Worm (Caenorhabditis elegans) whole organism, mixed stage, embryonic: Measurements from ENCODE around the gene rga-1.
A peak's percentile ranks its signal among the peaks of the same experiment; 100 is the strongest.

Experiments
- elt-3 ChIP-seq: fragments of 150-350 bp; optimal IDR thresholded peaks from 2 replicates; lab custom pipeline; 2014; ENCODE audit warnings: missing biosample characterization, missing genetic modification characterization
- nhr-237 ChIP-seq: fragments of 150-350 bp; optimal IDR thresholded peaks from 2 replicates; lab custom pipeline; 2014; ENCODE audit warnings: missing biosample characterization, missing genetic modification characterization
- pha-4 ChIP-seq: fragments of 150-350 bp; optimal IDR thresholded peaks from 2 replicates; lab custom pipeline; 2018; ENCODE audit warnings: missing biosample characterization, missing genetic modification reagents, missing genetic modification characterization
- sptf-1 ChIP-seq: sonication (generic microtip); optimal IDR thresholded peaks from 2 replicates; lab custom pipeline; 2017; ENCODE audit warnings: mild to moderate bottlenecking, missing genetic modification characterization, moderate library complexity, missing compliant biosample characterization
- unc-120 ChIP-seq: sonication (generic microtip); optimal IDR thresholded peaks from 2 replicates; lab custom pipeline; 2017; ENCODE audit warnings: missing genetic modification characterization, missing compliant biosample characterization; ENCODE audit not compliant: poor library complexity, severe bottlenecking
- unc-39 ChIP-seq: fragments of 150-350 bp; optimal IDR thresholded peaks from 2 replicates; lab custom pipeline; 2014; ENCODE audit warnings: missing biosample characterization, missing genetic modification characterization
- zip-8 ChIP-seq: fragments of 150-350 bp; optimal IDR thresholded peaks from 2 replicates; lab custom pipeline; 2014; ENCODE audit warnings: missing biosample characterization, missing genetic modification characterization

DNA sequence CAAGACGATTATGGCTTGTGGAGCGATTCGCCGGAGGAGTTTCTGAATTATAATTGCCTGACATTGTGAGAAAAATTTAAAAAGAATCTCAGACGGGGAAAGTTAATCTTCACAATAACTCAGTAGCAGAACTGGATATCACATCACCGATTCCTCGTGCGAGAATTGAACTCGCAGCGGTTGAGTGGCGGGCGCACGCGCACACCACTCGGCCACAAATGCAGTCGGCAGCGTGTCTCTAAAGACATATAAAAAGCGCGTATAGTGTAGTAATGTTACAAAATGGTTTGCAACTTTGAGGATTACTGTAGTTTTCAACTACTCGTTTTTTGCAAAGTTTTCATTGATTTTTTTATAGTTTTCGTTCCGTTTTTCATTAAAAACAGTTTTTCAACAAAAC is 19.9 kb downstream of the rga-1 start:
- TF ChIP-seq nhr-237 (tag; lab: Kevin White, UChicago) (no peak), unc-120 (tag; lab: Kevin White, UChicago) (peak; percentile 94), zip-8 (tag; lab: Kevin White, UChicago) (no peak), unc-39 (tag; lab: Kevin White, UChicago) (no peak), elt-3 (tag; lab: Kevin White, UChicago) (no peak), pha-4 (tag; lab: Kevin White, UChicago) (peak; percentile 66), sptf-1 (tag; lab: Kevin White, UChicago) (peak; percentile 100)
